Fruit fly (Drosophila melanogaster) whole organism: ENCODE results near the gene CG1077.

Experiments used
- CG8478 ChIP-seq: fragments of >200 bp; optimal IDR thresholded peaks from 2 replicates; lab custom pipeline; 2018; ENCODE audit warnings: inconsistent platforms
- pan ChIP-seq: fragments of >200 bp; optimal IDR thresholded peaks from 2 replicates; lab custom pipeline; 2017

- TF ChIP-seq pan (lab: Kevin White, UChicago) (no peak), CG8478 (lab: Kevin White, UChicago) (no peak)
These were observed 43.2 kb downstream of the CG1077 start for dm6 chr3R:6210266-6211040.
